Fruit fly (Drosophila melanogaster) whole organism, embryonic: ENCODE measurements around the gene nesd.

Source experiments
- Aef1 ChIP-seq: fragments of 200-800 bp; sonication (Bioruptor generic); IDR thresholded peaks from 3 replicates; pipeline ENCODE4 v1.3.6; 2022; ENCODE audit warnings: missing biosample characterization, missing genetic modification characterization
- CG10462 ChIP-seq: fragments of 200-800 bp; sonication (Bioruptor generic); optimal IDR thresholded peaks from 2 replicates; lab custom pipeline; 2016; ENCODE audit warnings: missing biosample characterization, missing genetic modification characterization
- CG10543 ChIP-seq: fragments of 200-800 bp; sonication (Bioruptor generic); optimal IDR thresholded peaks from 3 replicates; lab custom pipeline; 2017; ENCODE audit warnings: missing biosample characterization, mild to moderate bottlenecking, missing genetic modification characterization, moderate library complexity
- CG11085 ChIP-seq: fragments of 200-800 bp; sonication (Bioruptor generic); IDR thresholded peaks from 2 replicates; pipeline ENCODE4 v1.3.6; 2022; ENCODE audit warnings: missing biosample characterization, missing genetic modification characterization
- CG11696 ChIP-seq: fragments of 200-800 bp; sonication (Bioruptor generic); IDR thresholded peaks from 2 replicates; pipeline ENCODE4 v1.3.6; 2022; ENCODE audit warnings: missing biosample characterization, missing genetic modification characterization
- CG11723 ChIP-seq: fragments of 200-800 bp; sonication (Bioruptor generic); optimal IDR thresholded peaks from 2 replicates; lab custom pipeline; 2017; ENCODE audit warnings: missing biosample characterization, mild to moderate bottlenecking, missing genetic modification characterization
- CG1233 ChIP-seq: fragments of 200-800 bp; sonication (Bioruptor generic); optimal IDR thresholded peaks from 4 replicates; lab custom pipeline; 2018; ENCODE audit warnings: missing biosample characterization, mild to moderate bottlenecking, missing genetic modification characterization
- CG14667 ChIP-seq: fragments of 200-800 bp; sonication (Bioruptor generic); IDR thresholded peaks from 2 replicates; pipeline ENCODE4 v1.3.6; 2022; ENCODE audit warnings: missing biosample characterization, missing genetic modification characterization
- CG15011 ChIP-seq: fragments of 200-800 bp; sonication (Bioruptor generic); optimal IDR thresholded peaks from 3 replicates; lab custom pipeline; 2018; ENCODE audit warnings: missing biosample characterization, mild to moderate bottlenecking, missing genetic modification characterization
- CG15601 ChIP-seq: fragments of 200-800 bp; sonication (Bioruptor generic); optimal IDR thresholded peaks from 3 replicates; lab custom pipeline; 2019; ENCODE audit warnings: missing biosample characterization, mild to moderate bottlenecking, missing genetic modification characterization, moderate library complexity
- CG1603 ChIP-seq: fragments of 200-800 bp; sonication (Bioruptor generic); optimal IDR thresholded peaks from 2 replicates; lab custom pipeline; 2019; ENCODE audit warnings: missing biosample characterization, mild to moderate bottlenecking, missing genetic modification characterization, moderate library complexity
- CG2875 ChIP-seq: fragments of 200-800 bp; sonication (Bioruptor generic); optimal IDR thresholded peaks from 2 replicates; lab custom pipeline; 2017; ENCODE audit warnings: missing biosample characterization, mild to moderate bottlenecking, missing genetic modification characterization, missing genetic modification reagents
- CG30403 ChIP-seq: fragments of 200-800 bp; sonication (Bioruptor generic); optimal IDR thresholded peaks from 3 replicates; lab custom pipeline; 2016; ENCODE audit warnings: missing biosample characterization, missing genetic modification characterization
- CG3065 ChIP-seq: fragments of 200-800 bp; sonication (Bioruptor generic); optimal IDR thresholded peaks from 2 replicates; lab custom pipeline; 2016; ENCODE audit warnings: missing biosample characterization, missing genetic modification characterization
- CG34376 ChIP-seq: fragments of 200-800 bp; sonication (Bioruptor generic); optimal IDR thresholded peaks from 2 replicates; lab custom pipeline; 2018; ENCODE audit warnings: missing biosample characterization, mild to moderate bottlenecking, missing genetic modification characterization
- CG3838 ChIP-seq: fragments of 200-800 bp; sonication (Bioruptor generic); optimal IDR thresholded peaks from 3 replicates; lab custom pipeline; 2016; ENCODE audit warnings: missing biosample characterization, missing genetic modification characterization
- CG3847 ChIP-seq: fragments of 200-800 bp; sonication (Bioruptor generic); IDR thresholded peaks from 2 replicates; pipeline ENCODE4 v1.3.6; 2022; ENCODE audit warnings: missing biosample characterization, missing genetic modification characterization
- CG3995 ChIP-seq: fragments of 200-800 bp; sonication (Bioruptor generic); optimal IDR thresholded peaks from 3 replicates; lab custom pipeline; 2016; ENCODE audit warnings: missing biosample characterization, missing genetic modification characterization
- CG42726 ChIP-seq: fragments of 200-800 bp; sonication (Bioruptor generic); IDR thresholded peaks from 2 replicates; pipeline ENCODE4 v1.3.6; 2022; ENCODE audit warnings: missing biosample characterization, missing genetic modification characterization; ENCODE audit not compliant: partially characterized antibody
- CG6272 ChIP-seq: fragments of 200-800 bp; sonication (Bioruptor generic); IDR thresholded peaks from 2 replicates; pipeline ENCODE4 v1.3.6; 2022; ENCODE audit warnings: missing biosample characterization, missing genetic modification characterization
- CG7357 ChIP-seq: fragments of 200-800 bp; sonication (Bioruptor generic); IDR thresholded peaks from 3 replicates; pipeline ENCODE4 v1.3.6; 2022; ENCODE audit warnings: missing biosample characterization, missing genetic modification characterization
- CG7372 ChIP-seq: fragments of 200-800 bp; sonication (Bioruptor generic); IDR thresholded peaks from 2 replicates; pipeline ENCODE4 v1.3.6; 2022; ENCODE audit warnings: missing biosample characterization, missing genetic modification characterization
- CG7745 ChIP-seq: fragments of 200-800 bp; sonication (Bioruptor generic); optimal IDR thresholded peaks from 2 replicates; lab custom pipeline; 2018; ENCODE audit warnings: missing biosample characterization, mild to moderate bottlenecking, missing genetic modification characterization, moderate library complexity
- CG8388 ChIP-seq: fragments of 200-800 bp; sonication (Bioruptor generic); optimal IDR thresholded peaks from 2 replicates; lab custom pipeline; 2019; ENCODE audit warnings: missing biosample characterization, mild to moderate bottlenecking, missing genetic modification characterization, moderate library complexity
- CkIIα-i1 ChIP-seq: fragments of 200-800 bp; sonication (Bioruptor generic); IDR thresholded peaks from 2 replicates; pipeline ENCODE4 v1.3.6; 2022; ENCODE audit warnings: missing biosample characterization, missing genetic modification characterization
- Dad ChIP-seq: fragments of 200-800 bp; sonication (Bioruptor generic); optimal IDR thresholded peaks from 3 replicates; lab custom pipeline; 2016; ENCODE audit warnings: missing biosample characterization, missing genetic modification characterization
- H2.0 ChIP-seq: fragments of 200-800 bp; sonication (Bioruptor generic); IDR thresholded peaks from 2 replicates; pipeline ENCODE4 v1.3.6; 2022; ENCODE audit warnings: missing biosample characterization, missing genetic modification characterization
- Jarid2 ChIP-seq: fragments of 200-800 bp; sonication (Bioruptor generic); optimal IDR thresholded peaks from 3 replicates; lab custom pipeline; 2017; ENCODE audit warnings: mild to moderate bottlenecking, missing biosample characterization, missing genetic modification reagents, missing genetic modification characterization
- Mad ChIP-seq: fragments of 200-800 bp; sonication (Bioruptor generic); optimal IDR thresholded peaks from 2 replicates; lab custom pipeline; 2016; ENCODE audit warnings: missing biosample characterization, missing genetic modification characterization
- NK7.1 ChIP-seq: fragments of 200-800 bp; sonication (Bioruptor generic); optimal IDR thresholded peaks from 3 replicates; lab custom pipeline; 2016; ENCODE audit warnings: missing biosample characterization, missing genetic modification characterization
- Rfx ChIP-seq: fragments of 200-800 bp; sonication (Bioruptor generic); IDR thresholded peaks from 2 replicates; pipeline ENCODE4 v1.3.6; 2022; ENCODE audit warnings: missing biosample characterization, missing genetic modification characterization
- Trl ChIP-seq, 3 experiments: fragments of >200 bp in 2 of 3; fragments of 200-800 bp in 1 of 3; sonication (Bioruptor generic) in 1 of 3; optimal IDR thresholded peaks; 2 replicates in 1 of 3; 3 replicates in 2 of 3; lab custom pipeline; 2016 to 2017; ENCODE audit warnings: missing biosample characterization in 1 of 3, missing genetic modification characterization in 1 of 3
- ab ChIP-seq: fragments of 200-800 bp; sonication (Bioruptor generic); optimal IDR thresholded peaks from 2 replicates; lab custom pipeline; 2016; ENCODE audit warnings: missing biosample characterization, missing genetic modification characterization
- cato ChIP-seq: fragments of 200-800 bp; sonication (Bioruptor generic); optimal IDR thresholded peaks from 2 replicates; lab custom pipeline; 2016; ENCODE audit warnings: missing biosample characterization, missing genetic modification characterization, borderline replicate concordance
- chif ChIP-seq, 2 experiments: fragments of 200-800 bp; sonication (Bioruptor generic); optimal IDR thresholded peaks; 3 replicates each; lab custom pipeline; 2016; ENCODE audit warnings: missing biosample characterization in 2 of 2, missing genetic modification characterization in 2 of 2
- corto ChIP-seq: fragments of 200-800 bp; sonication (Bioruptor generic); optimal IDR thresholded peaks from 2 replicates; lab custom pipeline; 2016; ENCODE audit warnings: missing biosample characterization, mild to moderate bottlenecking, missing genetic modification characterization, moderate library complexity
- dysf ChIP-seq: fragments of 200-800 bp; sonication (Bioruptor generic); IDR thresholded peaks from 3 replicates; pipeline ENCODE4 v1.3.6; 2022; ENCODE audit warnings: missing biosample characterization, missing genetic modification characterization
- gcm ChIP-seq: fragments of 200-800 bp; sonication (Bioruptor generic); optimal IDR thresholded peaks from 2 replicates; lab custom pipeline; 2019; ENCODE audit warnings: missing biosample characterization, mild to moderate bottlenecking, missing genetic modification characterization, moderate library complexity
- jigr1 ChIP-seq: fragments of 200-800 bp; sonication (Bioruptor generic); IDR thresholded peaks from 3 replicates; pipeline ENCODE4 v1.3.6; 2022; ENCODE audit warnings: missing biosample characterization, missing genetic modification characterization
- kni ChIP-seq: fragments of 200-800 bp; sonication (Bioruptor generic); optimal IDR thresholded peaks from 3 replicates; lab custom pipeline; 2017; ENCODE audit warnings: mild to moderate bottlenecking, missing biosample characterization, missing genetic modification reagents, missing genetic modification characterization
- lab ChIP-seq: fragments of 200-800 bp; sonication (Bioruptor generic); optimal IDR thresholded peaks from 3 replicates; lab custom pipeline; 2017; ENCODE audit warnings: missing biosample characterization, missing genetic modification characterization, mild to moderate bottlenecking, moderate library complexity, missing genetic modification reagents
- lilli ChIP-seq: fragments of 200-800 bp; sonication (Bioruptor generic); optimal IDR thresholded peaks from 3 replicates; lab custom pipeline; 2016; ENCODE audit warnings: missing biosample characterization, missing genetic modification characterization
- lov ChIP-seq, 2 experiments: fragments of 200-800 bp in 1 of 2; fragments of >200 bp in 1 of 2; sonication (Bioruptor generic) in 1 of 2; IDR thresholded peaks in 1 of 2; optimal IDR thresholded peaks in 1 of 2; 2 replicates in 1 of 2; 3 replicates in 1 of 2; pipeline versions ENCODE4 v1.3.6 to Lab custom; 2017 to 2022; ENCODE audit warnings: missing biosample characterization in 1 of 2, missing genetic modification characterization in 1 of 2
- pnt ChIP-seq: fragments of 200-800 bp; sonication (Bioruptor generic); optimal IDR thresholded peaks from 3 replicates; lab custom pipeline; 2016; ENCODE audit warnings: missing biosample characterization, missing genetic modification characterization
- run ChIP-seq: fragments of 200-800 bp; sonication (Bioruptor generic); optimal IDR thresholded peaks from 3 replicates; lab custom pipeline; 2018; ENCODE audit warnings: missing biosample characterization, mild to moderate bottlenecking, missing genetic modification characterization
- sqz ChIP-seq: fragments of 200-800 bp; sonication (Bioruptor generic); optimal IDR thresholded peaks from 3 replicates; lab custom pipeline; 2018; ENCODE audit warnings: missing biosample characterization, mild to moderate bottlenecking, missing genetic modification characterization
- ssp ChIP-seq: fragments of 200-800 bp; sonication (Bioruptor generic); IDR thresholded peaks from 2 replicates; pipeline ENCODE4 v1.3.6; 2022; ENCODE audit warnings: missing biosample characterization, missing genetic modification characterization
- unc-4 ChIP-seq: fragments of 200-800 bp; sonication (Bioruptor generic); IDR thresholded peaks from 2 replicates; pipeline ENCODE4 v1.3.6; 2022; ENCODE audit warnings: missing biosample characterization, missing genetic modification characterization; ENCODE audit not compliant: partially characterized antibody

The nesd gene

dm6 chr2L:20082965-20083855 lies 10.6 kb upstream of the nesd start (continued):
- TF ChIP-seq CG14667 (GFP tag; lab: Robert Waterston, UW), result no peak
- no peak for TF ChIP-seq chif (GFP tag; optimal IDR thresholded peaks at IDR 0.05; lab: Kevin White, UChicago)
- no peak for TF ChIP-seq unc-4 (GFP tag; lab: Robert Waterston, UW)
- no peak for TF ChIP-seq CG10462 (GFP tag; lab: Kevin White, UChicago)
- TF ChIP-seq NK7.1 (GFP tag; lab: Kevin White, UChicago), result no peak
- no peak for TF ChIP-seq lilli (GFP tag; lab: Kevin White, UChicago)
- no peak for TF ChIP-seq CG3847
- TF ChIP-seq CG6272 (GFP tag; lab: Robert Waterston, UW), result no peak
- peak; percentile 43 for TF ChIP-seq CG34376 (GFP tag; lab: Kevin White, UChicago)
- no peak for TF ChIP-seq CG11696 (GFP tag; lab: Robert Waterston, UW)
- TF ChIP-seq CG2875 (GFP tag; lab: Kevin White, UChicago), result no peak
- TF ChIP-seq kni (GFP tag; lab: Kevin White, UChicago), result no peak
- peak; percentile 50 for TF ChIP-seq dysf (GFP tag; lab: Robert Waterston, UW)
- TF ChIP-seq CG8388, result no peak
- TF ChIP-seq CG11723 (GFP tag; lab: Kevin White, UChicago), result no peak
- TF ChIP-seq CG7745 (tag; lab: Kevin White, UChicago), result no peak
- TF ChIP-seq CG10543, result peak; percentile 32
- TF ChIP-seq run (tag; lab: Kevin White, UChicago), result no peak
- TF ChIP-seq gcm (GFP tag; lab: Kevin White, UChicago), result no peak
- TF ChIP-seq CG7357 (GFP tag; lab: Robert Waterston, UW), result no peak
- no peak for TF ChIP-seq pnt (GFP tag; lab: Kevin White, UChicago)
- no peak for TF ChIP-seq CG11085 (GFP tag; lab: Robert Waterston, UW)
- TF ChIP-seq Jarid2 (GFP tag; lab: Kevin White, UChicago), result no peak
- TF ChIP-seq ab (GFP tag; lab: Kevin White, UChicago), result no peak
- no peak for TF ChIP-seq CG3838
- no peak for TF ChIP-seq CG42726 (GFP tag; lab: Robert Waterston, UW)
- no peak for TF ChIP-seq CG3995 (GFP tag; lab: Kevin White, UChicago)
- TF ChIP-seq ssp (GFP tag; lab: Robert Waterston, UW), result no peak
- TF ChIP-seq CG30403 (GFP tag; lab: Kevin White, UChicago), result peak; percentile 6
- no peak for TF ChIP-seq CG1233 (GFP tag; lab: Kevin White, UChicago)
- no peak for TF ChIP-seq CG7372 (GFP tag; lab: Robert Waterston, UW)
- no peak for TF ChIP-seq H2.0
- no peak for TF ChIP-seq Dad (GFP tag; lab: Kevin White, UChicago)
- peak; percentile 64 for TF ChIP-seq corto
- no peak for TF ChIP-seq cato
- TF ChIP-seq sqz (GFP tag; lab: Kevin White, UChicago), result peak; percentile 13
- no peak for TF ChIP-seq lov (optimal IDR thresholded peaks at IDR 0.05; lab: Kevin White, UChicago)
- no peak for TF ChIP-seq lov (GFP tag; IDR thresholded peaks at IDR 0.05; lab: Robert Waterston, UW)
- TF ChIP-seq CG1603, result peak; percentile 23
- TF ChIP-seq Rfx (GFP tag; lab: Robert Waterston, UW), result 0 out of 2 replicates have a peak, but pooled peaks have one; percentile 33
- TF ChIP-seq Mad (GFP tag; lab: Kevin White, UChicago), result no peak
- TF ChIP-seq CG15011 (GFP tag; lab: Kevin White, UChicago), result no peak
- TF ChIP-seq Aef1 (GFP tag; lab: Robert Waterston, UW), result no peak
- TF ChIP-seq jigr1 (GFP tag; lab: Robert Waterston, UW), result no peak
- TF ChIP-seq CG15601 (tag; lab: Kevin White, UChicago), result no peak
- no peak for TF ChIP-seq CG3065
- peak; percentile 3 for TF ChIP-seq lab (GFP tag; lab: Kevin White, UChicago)
- TF ChIP-seq Trl (optimal IDR thresholded peaks at IDR 0.05; lab: Kevin White, UChicago), result no peak
- TF ChIP-seq Trl (GFP tag; optimal IDR thresholded peaks at IDR 0.05; lab: Kevin White, UChicago), result no peak
- TF ChIP-seq CkIIα-i1 (GFP tag; lab: Robert Waterston, UW), result no peak
